Worm (Caenorhabditis elegans) whole organism, L2 larva: Measurements from ENCODE around the gene W07E6.5.

Experiments
- F13H6.1 ChIP-seq: sonication (generic microtip); optimal IDR thresholded peaks from 2 replicates; lab custom pipeline; 2016; ENCODE audit warnings: missing genetic modification characterization, missing compliant biosample characterization
- ama-1 ChIP-seq: fragments of 150-350 bp; optimal IDR thresholded peaks from 2 replicates; lab custom pipeline; 2018; ENCODE audit warnings: inconsistent platforms
- ceh-82 ChIP-seq: fragments of 150-350 bp; optimal IDR thresholded peaks from 2 replicates; lab custom pipeline; 2014; ENCODE audit warnings: missing biosample characterization, missing genetic modification characterization
- crh-2 ChIP-seq: sonication (generic microtip); optimal IDR thresholded peaks from 2 replicates; lab custom pipeline; 2017; ENCODE audit warnings: missing biosample characterization, missing genetic modification characterization
- elt-3 ChIP-seq: sonication (generic microtip); optimal IDR thresholded peaks from 2 replicates; lab custom pipeline; 2017; ENCODE audit warnings: missing biosample characterization, missing genetic modification characterization
- lin-13 ChIP-seq: fragments of 150-350 bp; optimal IDR thresholded peaks from 2 replicates; lab custom pipeline; 2014; ENCODE audit warnings: missing biosample characterization, missing genetic modification reagents, missing genetic modification characterization
- nhr-21 ChIP-seq: fragments of 150-350 bp; optimal IDR thresholded peaks from 2 replicates; lab custom pipeline; 2014; ENCODE audit warnings: missing biosample characterization, missing genetic modification characterization
- nhr-77 ChIP-seq: fragments of 150-350 bp; optimal IDR thresholded peaks from 2 replicates; lab custom pipeline; 2014; ENCODE audit warnings: missing biosample characterization, missing genetic modification characterization
- zag-1 ChIP-seq: fragments of 150-350 bp; optimal IDR thresholded peaks from 2 replicates; lab custom pipeline; 2014; ENCODE audit warnings: missing biosample characterization, missing genetic modification characterization

DNA sequence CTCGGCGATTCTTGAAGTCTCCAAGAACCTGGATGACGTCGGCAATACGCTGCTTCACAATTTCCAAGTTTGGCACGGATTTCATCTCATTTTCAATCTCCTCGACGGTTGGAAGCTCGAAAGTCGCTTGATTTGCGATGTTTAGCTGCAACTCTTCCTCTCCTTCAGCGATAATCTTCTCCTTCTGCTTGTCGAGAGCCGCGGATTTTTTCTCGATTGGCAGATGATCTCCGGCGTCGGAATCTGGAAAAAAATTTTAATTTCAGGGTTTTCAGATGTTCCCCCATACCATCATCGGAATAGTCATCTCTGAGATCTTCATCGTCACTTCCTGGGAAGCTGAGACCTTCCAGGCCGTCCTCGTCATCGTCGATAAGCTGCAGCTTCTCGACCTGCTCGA lies 2.0 kb downstream of the W07E6.5 start:
- TF ChIP-seq elt-3 (tag; lab: Kevin White, UChicago): no peak
- TF ChIP-seq lin-13: no peak
- TF ChIP-seq ceh-82: no peak
- TF ChIP-seq nhr-21 (tag; lab: Kevin White, UChicago): no peak
- no peak for TF ChIP-seq ama-1
- TF ChIP-seq crh-2: no peak
- no peak for TF ChIP-seq nhr-77
- no peak for TF ChIP-seq zag-1 (tag; lab: Kevin White, UChicago)
- TF ChIP-seq F13H6.1: no peak
